Comparison of ENCODE assay signal across 3 fruit fly cellular contexts in genomic region chr3L:6307298-6307697, dm6.
A peak's percentile ranks its signal among the peaks of the same experiment; 100 is the strongest.
TF ChIP-seq lines count a peak whose summit lies in the region.

No protein-coding gene starts in this region.

- TF ChIP-seq CTCF in whole organism, embryonic (GFP tag; optimal IDR thresholded peaks at IDR 0.05; lab: Kevin White, UChicago): no peak

TF ChIP-seq in whole organism, embryonic, 481 proteins besides CTCF, POLR2A, EP300 and RAD21:
- peak; percentile 59 for TF ChIP-seq Drgx (GFP tag; IDR thresholded peaks at IDR 0.05; lab: Robert Waterston, UW)
- TF ChIP-seq wdn (GFP tag; IDR thresholded peaks at IDR 0.05; lab: Robert Waterston, UW): no peak

TF ChIP-seq in whole organism, prepupa, 60 proteins besides CTCF, POLR2A, EP300 and RAD21:
- TF ChIP-seq fkh (GFP tag; optimal IDR thresholded peaks at IDR 0.05; lab: Kevin White, UChicago) (no peak), CG3032 (tag; optimal IDR thresholded peaks at IDR 0.05; lab: Kevin White, UChicago) (no peak), Hr4 (GFP tag; optimal IDR thresholded peaks at IDR 0.05; lab: Kevin White, UChicago) (peak; percentile 70), CG3919 (GFP tag; optimal IDR thresholded peaks at IDR 0.05; lab: Kevin White, UChicago) (peak; percentile 28), CG15336 (GFP tag; IDR thresholded peaks at IDR 0.05; lab: Robert Waterston, UW) (peak; percentile 81), net (GFP tag; optimal IDR thresholded peaks at IDR 0.05; lab: Kevin White, UChicago) (no peak), CG11294 (GFP tag; IDR thresholded peaks at IDR 0.05; lab: Robert Waterston, UW) (peak; percentile 37; the same call in 1 of the 2 replicates), Ets96B (tag; optimal IDR thresholded peaks at IDR 0.05; lab: Kevin White, UChicago) (no peak), Lpt (GFP tag; optimal IDR thresholded peaks at IDR 0.05; lab: Kevin White, UChicago) (peak; percentile 31), CG6163 (GFP tag; IDR thresholded peaks at IDR 0.05; lab: Robert Waterston, UW) (peak; percentile 63; the same call in 2 of the 3 replicates), OdsH (GFP tag; optimal IDR thresholded peaks at IDR 0.05; lab: Kevin White, UChicago) (peak; percentile 37), CG1621 (tag; optimal IDR thresholded peaks at IDR 0.05; lab: Kevin White, UChicago) (no peak), CG32006 (GFP tag; optimal IDR thresholded peaks at IDR 0.05; lab: Kevin White, UChicago) (peak; percentile 64), CG4318 (GFP tag; optimal IDR thresholded peaks at IDR 0.05; lab: Kevin White, UChicago) (peak; percentile 42), CG11762 (GFP tag; optimal IDR thresholded peaks at IDR 0.05; lab: Kevin White, UChicago; ENCODE audit: insufficient read depth) (no peak), CG31627 (GFP tag; optimal IDR thresholded peaks at IDR 0.05; lab: Kevin White, UChicago) (no peak), Met (GFP tag; optimal IDR thresholded peaks at IDR 0.05; lab: Kevin White, UChicago) (no peak), cyc (GFP tag; optimal IDR thresholded peaks at IDR 0.05; lab: Kevin White, UChicago) (no peak), CG10631 (GFP tag; optimal IDR thresholded peaks at IDR 0.05; lab: Kevin White, UChicago) (peak; percentile 23), pdm3 (GFP tag; optimal IDR thresholded peaks at IDR 0.05; lab: Kevin White, UChicago) (peak; percentile 33), salr (GFP tag; optimal IDR thresholded peaks at IDR 0.05; lab: Kevin White, UChicago) (peak in 1 of 2 experiments; percentile 47), CG6276 (GFP tag; optimal IDR thresholded peaks at IDR 0.05; lab: Kevin White, UChicago) (peak; percentile 6), Gug (GFP tag; IDR thresholded peaks at IDR 0.05; lab: Robert Waterston, UW) (peak; percentile 28), Sox14 (GFP tag; optimal IDR thresholded peaks at IDR 0.05; lab: Kevin White, UChicago) (peak; percentile 9), achi (GFP tag; optimal IDR thresholded peaks at IDR 0.05; lab: Kevin White, UChicago) (peak; percentile 30), Eip78C (GFP tag; lab: Kevin White, UChicago) (peak; percentile 84), eg (GFP tag; IDR thresholded peaks at IDR 0.05; lab: Robert Waterston, UW) (peak; percentile 59), svp (GFP tag; lab: Kevin White, UChicago) (no peak), acj6 (GFP tag; optimal IDR thresholded peaks at IDR 0.05; lab: Kevin White, UChicago) (peak; percentile 14), CG8119 (GFP tag; IDR thresholded peaks at IDR 0.05; lab: Robert Waterston, UW) (peak; percentile 73)

TF ChIP-seq in whole organism, pupa, 21 proteins besides CTCF, POLR2A, EP300 and RAD21:
- TF ChIP-seq CG8301 (tag; optimal IDR thresholded peaks at IDR 0.05; lab: Kevin White, UChicago): peak; percentile 50
- no peak for TF ChIP-seq CG15710 (tag; optimal IDR thresholded peaks at IDR 0.05; lab: Kevin White, UChicago)
- peak; percentile 56; the same call in 2 of the 3 replicates for TF ChIP-seq fd96Ca (GFP tag; IDR thresholded peaks at IDR 0.05; lab: Robert Waterston, UW)
- 0 out of 2 replicates have a peak, but pooled peaks have one; percentile 35 for TF ChIP-seq CG32121 (GFP tag; IDR thresholded peaks at IDR 0.05; lab: Robert Waterston, UW)
- peak; percentile 17 for TF ChIP-seq Pif1A (GFP tag; optimal IDR thresholded peaks at IDR 0.05; lab: Kevin White, UChicago)
- peak; percentile 71 for TF ChIP-seq CG14655 (GFP tag; optimal IDR thresholded peaks at IDR 0.05; lab: Kevin White, UChicago)
- TF ChIP-seq CG9948 (tag; optimal IDR thresholded peaks at IDR 0.05; lab: Kevin White, UChicago): peak; percentile 6
- TF ChIP-seq CG13204 (GFP tag; optimal IDR thresholded peaks at IDR 0.05; lab: Kevin White, UChicago): no peak
- peak; percentile 68; the same call in 1 of the 3 replicates for TF ChIP-seq CG4496 (GFP tag; IDR thresholded peaks at IDR 0.05; lab: Robert Waterston, UW)
- TF ChIP-seq Snoo (tag; optimal IDR thresholded peaks at IDR 0.05; lab: Kevin White, UChicago): no peak
- peak; percentile 70 for TF ChIP-seq Ets98B (GFP tag; IDR thresholded peaks at IDR 0.05; lab: Robert Waterston, UW)

Comparison
In these comparisons a context has a peak if more than half of its experiments do, and no peak if none do; other contexts are left out.
1. Of the 7 proteins assayed by ChIP-seq in both whole organism, embryonic and whole organism, prepupa: peak only in whole organism, embryonic: none; only in whole organism, prepupa: Gug and Lpt; in both: none; in neither: 5.